Fruit fly (Drosophila melanogaster): Measurements from ENCODE around the gene CG42655.
A peak's percentile ranks its signal among the peaks of the same experiment; 100 is the strongest.

Gene CG42655

DNA sequence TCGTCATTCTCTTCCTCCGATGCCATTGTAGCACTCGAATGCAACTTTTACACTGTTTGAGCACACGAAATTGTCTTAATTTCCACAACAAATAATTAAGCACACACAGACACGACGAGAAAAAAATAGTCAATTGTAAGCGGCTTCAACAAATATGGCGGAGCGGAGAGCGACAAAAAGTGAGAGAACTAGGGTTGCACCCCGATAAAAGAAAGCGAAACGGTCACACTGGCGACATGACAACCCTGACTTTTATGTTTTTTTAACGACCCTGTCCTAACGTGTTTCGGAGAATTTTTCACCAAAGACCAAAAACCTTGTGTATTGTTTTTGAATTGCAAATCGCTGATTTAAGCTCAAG lies 43.5 kb downstream of the CG42655 start, which contains the start of the genes Mi-2 and Prp3 (continued):
- TF ChIP-seq bsh (GFP tag; optimal IDR thresholded peaks at IDR 0.05): no peak
- no peak for TF ChIP-seq Adf1 (GFP tag; IDR thresholded peaks at IDR 0.05)
- TF ChIP-seq jumu (GFP tag; optimal IDR thresholded peaks at IDR 0.05): peak; percentile 27
- no peak for TF ChIP-seq Camta (GFP tag; optimal IDR thresholded peaks at IDR 0.05)
- TF ChIP-seq CG9727 (GFP tag; optimal IDR thresholded peaks at IDR 0.05): no peak
- TF ChIP-seq run (tag; optimal IDR thresholded peaks at IDR 0.05): no peak
- no peak for TF ChIP-seq CG10543 (GFP tag; optimal IDR thresholded peaks at IDR 0.05)
- no peak for TF ChIP-seq CG17361 (GFP tag; IDR thresholded peaks at IDR 0.05)
- no peak for TF ChIP-seq CG9215 (GFP tag; IDR thresholded peaks at IDR 0.05)
- no peak for TF ChIP-seq Hey (tag; optimal IDR thresholded peaks at IDR 0.05)
- TF ChIP-seq Dref (GFP tag; IDR thresholded peaks at IDR 0.05): peak; percentile 83
- no peak for TF ChIP-seq Fer2 (tag; optimal IDR thresholded peaks at IDR 0.05)
- TF ChIP-seq Med (GFP tag): peak; percentile 88
- TF ChIP-seq Dfd (GFP tag; optimal IDR thresholded peaks at IDR 0.05): no peak
- peak; percentile 17 for TF ChIP-seq Lhr (GFP tag; optimal IDR thresholded peaks at IDR 0.05)
- no peak for TF ChIP-seq CG17612 (GFP tag; IDR thresholded peaks at IDR 0.05)
- no peak for TF ChIP-seq mld (GFP tag; IDR thresholded peaks at IDR 0.05; ENCODE audit: partially characterized antibody)
- TF ChIP-seq chn (GFP tag; optimal IDR thresholded peaks at IDR 0.05): no peak
- no peak for TF ChIP-seq Poxn (GFP tag; IDR thresholded peaks at IDR 0.05)
- no peak for TF ChIP-seq Dip2 (GFP tag; IDR thresholded peaks at IDR 0.05)
- no peak for TF ChIP-seq CG43689 (GFP tag; IDR thresholded peaks at IDR 0.05)
- TF ChIP-seq zfh2 (GFP tag; optimal IDR thresholded peaks at IDR 0.05): no peak
- no peak for TF ChIP-seq CG18619 (GFP tag; optimal IDR thresholded peaks at IDR 0.05)
- TF ChIP-seq fd96Cb (tag; optimal IDR thresholded peaks at IDR 0.05): no peak
- no peak for TF ChIP-seq gem (tag; optimal IDR thresholded peaks at IDR 0.05)

DNA sequence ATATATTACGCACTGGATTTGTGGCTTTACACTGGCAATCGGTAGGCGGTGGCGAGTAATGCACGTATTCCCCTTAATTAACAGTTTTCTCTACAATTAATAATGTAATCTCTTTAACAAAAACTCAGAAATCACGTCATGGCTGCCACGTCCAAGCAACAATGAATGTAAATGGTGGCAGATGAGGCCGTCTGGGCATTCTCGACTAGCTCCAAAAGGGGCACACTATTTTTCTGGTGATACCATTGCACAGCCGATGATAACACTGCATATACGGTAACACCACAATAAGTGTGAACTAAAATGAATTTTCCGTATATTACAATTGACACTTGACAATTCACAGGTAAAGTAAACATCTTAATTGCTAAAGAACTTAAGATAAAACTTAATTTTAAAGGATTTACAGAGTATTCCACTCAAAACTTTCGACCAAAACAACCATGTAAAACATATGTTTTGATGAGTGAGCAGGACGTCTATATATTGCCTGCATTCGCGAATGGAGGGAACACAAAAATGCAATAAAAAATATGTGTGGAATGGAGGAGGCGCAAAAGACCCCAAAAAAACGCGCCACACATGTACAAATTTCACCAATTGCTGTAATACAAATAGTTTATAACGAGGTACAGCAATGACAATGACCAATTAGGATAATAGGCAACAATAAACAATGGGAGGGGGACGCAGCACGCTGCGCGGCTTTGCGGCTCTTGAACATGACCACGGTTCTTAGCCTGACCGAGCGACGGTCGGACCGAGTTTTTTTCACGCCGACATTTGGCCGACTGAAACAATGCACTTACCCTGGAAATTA lies 44.1 kb downstream of the CG42655 start:
- TF ChIP-seq ab (GFP tag; optimal IDR thresholded peaks at IDR 0.05): no peak
- TF ChIP-seq HHEX (GFP tag; optimal IDR thresholded peaks at IDR 0.05): peak; percentile 35
- TF ChIP-seq CG4730 (GFP tag; IDR thresholded peaks at IDR 0.05): no peak
- no peak for TF ChIP-seq CHES-1-like (GFP tag; optimal IDR thresholded peaks at IDR 0.05)
- TF ChIP-seq al (GFP tag; IDR thresholded peaks at IDR 0.05): no peak
- no peak for TF ChIP-seq CG15011 (GFP tag; optimal IDR thresholded peaks at IDR 0.05)
- TF ChIP-seq Nf-YC (tag; optimal IDR thresholded peaks at IDR 0.05): peak; percentile 3
- no peak for TF ChIP-seq Sry-β (GFP tag; optimal IDR thresholded peaks at IDR 0.05)
- TF ChIP-seq disco-r (GFP tag; optimal IDR thresholded peaks at IDR 0.05): no peak
- no peak for TF ChIP-seq CG3838 (GFP tag; optimal IDR thresholded peaks at IDR 0.05)
- no peak for TF ChIP-seq pb (GFP tag; optimal IDR thresholded peaks at IDR 0.05)
- TF ChIP-seq Hsf (GFP tag; optimal IDR thresholded peaks at IDR 0.05): no peak
- TF ChIP-seq CG12391 (tag; optimal IDR thresholded peaks at IDR 0.05): peak; percentile 45
- TF ChIP-seq CG2199 (GFP tag; IDR thresholded peaks at IDR 0.05): peak; percentile 9; the same call in 1 of the 3 replicates
- TF ChIP-seq Doc2 (GFP tag; IDR thresholded peaks at IDR 0.05): no peak
- no peak for TF ChIP-seq Tbp (GFP tag; optimal IDR thresholded peaks at IDR 0.05)
- TF ChIP-seq croc (GFP tag; conservative IDR thresholded peaks at IDR 0.05): no peak
- TF ChIP-seq CG9437 (GFP tag; optimal IDR thresholded peaks at IDR 0.05): no peak
- TF ChIP-seq D19A (tag; optimal IDR thresholded peaks at IDR 0.05): peak; percentile 9
- no peak for TF ChIP-seq ttk (GFP tag; IDR thresholded peaks at IDR 0.05)
- no peak for TF ChIP-seq Nf-YB (GFP tag; optimal IDR thresholded peaks at IDR 0.05)
- TF ChIP-seq gt (GFP tag; IDR thresholded peaks at IDR 0.05): no peak
- peak; percentile 77 for TF ChIP-seq YL-1 (GFP tag; optimal IDR thresholded peaks at IDR 0.05)
- no peak for TF ChIP-seq shn (GFP tag; optimal IDR thresholded peaks at IDR 0.05)
- no peak for TF ChIP-seq CG7372 (GFP tag; IDR thresholded peaks at IDR 0.05)
- no peak for TF ChIP-seq hth (optimal IDR thresholded peaks at IDR 0.05)
- TF ChIP-seq CG11504 (tag; optimal IDR thresholded peaks at IDR 0.05): no peak
